Fruit fly (Drosophila melanogaster) whole organism, embryonic: ENCODE results near the gene dysf.

Experiments
- CG10267 ChIP-seq: fragments of 200-800 bp; sonication (Bioruptor generic); optimal IDR thresholded peaks from 2 replicates; lab custom pipeline; 2018; ENCODE audit warnings: missing biosample characterization, mild to moderate bottlenecking, missing genetic modification characterization, moderate library complexity
- CG10274 ChIP-seq: fragments of 200-800 bp; sonication (Bioruptor generic); optimal IDR thresholded peaks from 3 replicates; lab custom pipeline; 2017; ENCODE audit warnings: missing biosample characterization, mild to moderate bottlenecking, missing genetic modification characterization
- CG10321 ChIP-seq: fragments of 200-800 bp; sonication (Bioruptor generic); IDR thresholded peaks from 2 replicates; pipeline ENCODE4 v1.3.6; 2022; ENCODE audit warnings: missing biosample characterization, missing genetic modification characterization
- CG10431 ChIP-seq: fragments of 200-800 bp; sonication (Bioruptor generic); optimal IDR thresholded peaks from 3 replicates; lab custom pipeline; 2018; ENCODE audit warnings: missing biosample characterization, mild to moderate bottlenecking, missing genetic modification characterization
- CG10979 ChIP-seq: fragments of 200-800 bp; sonication (Bioruptor generic); optimal IDR thresholded peaks from 2 replicates; lab custom pipeline; 2018; ENCODE audit warnings: missing biosample characterization, mild to moderate bottlenecking, missing genetic modification characterization, moderate library complexity
- CG11093 ChIP-seq: fragments of 200-800 bp; sonication (Bioruptor generic); IDR thresholded peaks from 3 replicates; pipeline ENCODE4 v1.3.6; 2022; ENCODE audit warnings: missing biosample characterization, missing genetic modification characterization
- CG11456 ChIP-seq: fragments of 200-800 bp; sonication (Bioruptor generic); IDR thresholded peaks from 3 replicates; pipeline ENCODE4 v1.3.6; 2022; ENCODE audit warnings: missing biosample characterization, missing genetic modification characterization
- CG11560 ChIP-seq: fragments of 200-800 bp; sonication (Bioruptor generic); IDR thresholded peaks from 3 replicates; pipeline ENCODE4 v1.3.6; 2022; ENCODE audit warnings: missing biosample characterization, missing genetic modification characterization
- CG11695 ChIP-seq: fragments of 200-800 bp; sonication (Bioruptor generic); IDR thresholded peaks from 3 replicates; pipeline ENCODE4 v1.3.6; 2022; ENCODE audit warnings: missing biosample characterization, missing genetic modification characterization
- CG11723 ChIP-seq: fragments of 200-800 bp; sonication (Bioruptor generic); optimal IDR thresholded peaks from 2 replicates; lab custom pipeline; 2017; ENCODE audit warnings: missing biosample characterization, mild to moderate bottlenecking, missing genetic modification characterization
- CG12155 ChIP-seq: fragments of 200-800 bp; sonication (Bioruptor generic); optimal IDR thresholded peaks from 3 replicates; lab custom pipeline; 2016; ENCODE audit warnings: missing biosample characterization, missing genetic modification characterization
- CG15479 ChIP-seq: fragments of 200-800 bp; sonication (Bioruptor generic); optimal IDR thresholded peaks from 3 replicates; lab custom pipeline; 2019; ENCODE audit warnings: missing biosample characterization, mild to moderate bottlenecking, missing genetic modification characterization, moderate library complexity
- CG31365 ChIP-seq: fragments of 200-800 bp; sonication (Bioruptor generic); optimal IDR thresholded peaks from 2 replicates; lab custom pipeline; 2018; ENCODE audit warnings: missing biosample characterization, mild to moderate bottlenecking, missing genetic modification characterization
- CG3847 ChIP-seq: fragments of 200-800 bp; sonication (Bioruptor generic); IDR thresholded peaks from 2 replicates; pipeline ENCODE4 v1.3.6; 2022; ENCODE audit warnings: missing biosample characterization, missing genetic modification characterization
- CG4424 ChIP-seq: fragments of 200-800 bp; sonication (Bioruptor generic); optimal IDR thresholded peaks from 3 replicates; lab custom pipeline; 2016; ENCODE audit warnings: missing biosample characterization, missing genetic modification characterization
- CG6272 ChIP-seq: fragments of 200-800 bp; sonication (Bioruptor generic); IDR thresholded peaks from 2 replicates; pipeline ENCODE4 v1.3.6; 2022; ENCODE audit warnings: missing biosample characterization, missing genetic modification characterization
- CG7963 ChIP-seq: fragments of 200-800 bp; sonication (Bioruptor generic); IDR thresholded peaks from 3 replicates; pipeline ENCODE4 v1.3.6; 2022; ENCODE audit warnings: missing biosample characterization, missing genetic modification characterization; ENCODE audit not compliant: partially characterized antibody
- CG8359 ChIP-seq: fragments of 200-800 bp; sonication (Bioruptor generic); optimal IDR thresholded peaks from 2 replicates; lab custom pipeline; 2017; ENCODE audit warnings: missing biosample characterization, mild to moderate bottlenecking, missing genetic modification characterization, borderline replicate concordance
- CG9609 ChIP-seq: fragments of 200-800 bp; sonication (Bioruptor generic); optimal IDR thresholded peaks from 3 replicates; lab custom pipeline; 2016; ENCODE audit warnings: missing biosample characterization, missing genetic modification characterization
- Camta ChIP-seq: fragments of 200-800 bp; sonication (Bioruptor generic); optimal IDR thresholded peaks from 2 replicates; lab custom pipeline; 2016; ENCODE audit warnings: missing biosample characterization, missing genetic modification characterization
- D19B ChIP-seq: fragments of 200-800 bp; sonication (Bioruptor generic); optimal IDR thresholded peaks from 2 replicates; lab custom pipeline; 2017; ENCODE audit warnings: missing biosample characterization, mild to moderate bottlenecking, missing genetic modification characterization
- Deaf1 ChIP-seq: fragments of 200-800 bp; optimal IDR thresholded peaks from 3 replicates; lab custom pipeline; 2019; ENCODE audit warnings: missing biosample characterization, mild to moderate bottlenecking, missing genetic modification characterization, moderate library complexity
- ERR ChIP-seq: fragments of 200-800 bp; sonication (Bioruptor generic); optimal IDR thresholded peaks from 2 replicates; lab custom pipeline; 2016; ENCODE audit warnings: missing biosample characterization, missing genetic modification characterization
- Gsc ChIP-seq: fragments of 200-800 bp; sonication (Bioruptor generic); IDR thresholded peaks from 2 replicates; pipeline ENCODE4 v1.3.6; 2022; ENCODE audit warnings: missing biosample characterization, missing genetic modification characterization
- Hey ChIP-seq: fragments of 200-800 bp; sonication (Bioruptor generic); optimal IDR thresholded peaks from 3 replicates; lab custom pipeline; 2018; ENCODE audit warnings: missing biosample characterization, mild to moderate bottlenecking, missing genetic modification characterization
- Nf-YA ChIP-seq: fragments of 200-800 bp; sonication (Bioruptor generic); IDR thresholded peaks from 2 replicates; pipeline ENCODE4 v1.3.6; 2022; ENCODE audit warnings: missing biosample characterization, missing genetic modification characterization
- Nf-YB ChIP-seq: fragments of 200-800 bp; sonication (Bioruptor generic); optimal IDR thresholded peaks from 3 replicates; lab custom pipeline; 2019; ENCODE audit warnings: missing biosample characterization, mild to moderate bottlenecking, missing genetic modification characterization, moderate library complexity
- Rfx ChIP-seq: fragments of 200-800 bp; sonication (Bioruptor generic); IDR thresholded peaks from 2 replicates; pipeline ENCODE4 v1.3.6; 2022; ENCODE audit warnings: missing biosample characterization, missing genetic modification characterization
- Ssrp ChIP-seq: fragments of 200-800 bp; sonication (Bioruptor generic); optimal IDR thresholded peaks from 2 replicates; lab custom pipeline; 2018; ENCODE audit warnings: missing biosample characterization, mild to moderate bottlenecking, missing genetic modification characterization, moderate library complexity
- YL-1 ChIP-seq: fragments of 200-800 bp; sonication (Bioruptor generic); optimal IDR thresholded peaks from 3 replicates; lab custom pipeline; 2017; ENCODE audit warnings: missing biosample characterization, mild to moderate bottlenecking, missing genetic modification characterization
- ab ChIP-seq: fragments of 200-800 bp; sonication (Bioruptor generic); optimal IDR thresholded peaks from 2 replicates; lab custom pipeline; 2016; ENCODE audit warnings: missing biosample characterization, missing genetic modification characterization
- cato ChIP-seq: fragments of 200-800 bp; sonication (Bioruptor generic); optimal IDR thresholded peaks from 2 replicates; lab custom pipeline; 2016; ENCODE audit warnings: missing biosample characterization, missing genetic modification characterization, borderline replicate concordance
- chif ChIP-seq, 2 experiments: fragments of 200-800 bp; sonication (Bioruptor generic); optimal IDR thresholded peaks; 3 replicates each; lab custom pipeline; 2016; ENCODE audit warnings: missing biosample characterization in 2 of 2, missing genetic modification characterization in 2 of 2
- dimm ChIP-seq: fragments of 200-800 bp; sonication (Bioruptor generic); IDR thresholded peaks from 2 replicates; pipeline ENCODE4 v1.3.6; 2022; ENCODE audit warnings: missing biosample characterization, missing genetic modification characterization
- dmrt99B ChIP-seq: fragments of 200-800 bp; sonication (Bioruptor generic); optimal IDR thresholded peaks from 2 replicates; lab custom pipeline; 2018; ENCODE audit warnings: missing biosample characterization, mild to moderate bottlenecking, missing genetic modification characterization, moderate library complexity
- fd3F ChIP-seq: fragments of 200-800 bp; sonication (Bioruptor generic); optimal IDR thresholded peaks from 2 replicates; lab custom pipeline; 2018; ENCODE audit warnings: missing biosample characterization, mild to moderate bottlenecking, missing genetic modification characterization, moderate library complexity
- gcm2 ChIP-seq: fragments of 200-800 bp; sonication (Bioruptor generic); optimal IDR thresholded peaks from 2 replicates; lab custom pipeline; 2016; ENCODE audit warnings: missing biosample characterization, missing genetic modification characterization
- insv ChIP-seq, 2 experiments: fragments of 200-800 bp; sonication (Bioruptor generic); optimal IDR thresholded peaks; 3 replicates each; lab custom pipeline; 2016 to 2018; ENCODE audit warnings: missing biosample characterization in 2 of 2, missing genetic modification characterization in 2 of 2
- jigr1 ChIP-seq: fragments of 200-800 bp; sonication (Bioruptor generic); IDR thresholded peaks from 3 replicates; pipeline ENCODE4 v1.3.6; 2022; ENCODE audit warnings: missing biosample characterization, missing genetic modification characterization
- nerfin-1 ChIP-seq: fragments of 200-800 bp; sonication (Bioruptor generic); optimal IDR thresholded peaks from 3 replicates; lab custom pipeline; 2019; ENCODE audit warnings: missing biosample characterization, mild to moderate bottlenecking, missing genetic modification characterization, moderate library complexity
- onecut ChIP-seq: fragments of 200-800 bp; sonication (Bioruptor generic); IDR thresholded peaks from 2 replicates; pipeline ENCODE4 v1.3.6; 2022; ENCODE audit warnings: missing biosample characterization, missing genetic modification characterization
- p53 ChIP-seq: fragments of 200-800 bp; sonication (Bioruptor generic); optimal IDR thresholded peaks from 2 replicates; lab custom pipeline; 2016; ENCODE audit warnings: missing biosample characterization, missing genetic modification characterization
- pan ChIP-seq, 4 experiments: fragments of >200 bp in 3 of 4; fragments of 200-800 bp in 1 of 4; sonication (Bioruptor generic) in 1 of 4; optimal IDR thresholded peaks in 3 of 4; IDR thresholded peaks in 1 of 4; 2 replicates each; pipeline versions ENCODE4 v1.3.6 to Lab custom; 2017 to 2022; ENCODE audit warnings: missing biosample characterization in 2 of 4, missing genetic modification characterization in 2 of 4, mixed read lengths in 1 of 4
- peb ChIP-seq: fragments of 200-800 bp; sonication (Bioruptor generic); IDR thresholded peaks from 2 replicates; pipeline ENCODE4 v1.3.6; 2022; ENCODE audit warnings: missing biosample characterization, missing genetic modification characterization
- pho ChIP-seq: fragments of 200-800 bp; sonication (Bioruptor generic); optimal IDR thresholded peaks from 2 replicates; lab custom pipeline; 2016; ENCODE audit warnings: missing biosample characterization, missing genetic modification characterization
- salm ChIP-seq: fragments of 200-800 bp; sonication (Bioruptor generic); optimal IDR thresholded peaks from 2 replicates; lab custom pipeline; 2018; ENCODE audit warnings: missing biosample characterization, mild to moderate bottlenecking, missing genetic modification characterization
- schlank ChIP-seq: fragments of 200-800 bp; sonication (Bioruptor generic); optimal IDR thresholded peaks from 2 replicates; lab custom pipeline; 2018; ENCODE audit warnings: missing biosample characterization, mild to moderate bottlenecking, missing genetic modification characterization
- sima ChIP-seq: fragments of 200-800 bp; sonication (Bioruptor generic); optimal IDR thresholded peaks from 2 replicates; lab custom pipeline; 2016; ENCODE audit warnings: missing biosample characterization, missing genetic modification characterization
- sqz ChIP-seq: fragments of 200-800 bp; sonication (Bioruptor generic); optimal IDR thresholded peaks from 3 replicates; lab custom pipeline; 2018; ENCODE audit warnings: missing biosample characterization, mild to moderate bottlenecking, missing genetic modification characterization
- tgo ChIP-seq: fragments of 200-800 bp; sonication (Bioruptor generic); IDR thresholded peaks from 3 replicates; pipeline ENCODE4 v1.3.6; 2022; ENCODE audit warnings: missing biosample characterization, missing genetic modification characterization

Gene dysf

DNA sequence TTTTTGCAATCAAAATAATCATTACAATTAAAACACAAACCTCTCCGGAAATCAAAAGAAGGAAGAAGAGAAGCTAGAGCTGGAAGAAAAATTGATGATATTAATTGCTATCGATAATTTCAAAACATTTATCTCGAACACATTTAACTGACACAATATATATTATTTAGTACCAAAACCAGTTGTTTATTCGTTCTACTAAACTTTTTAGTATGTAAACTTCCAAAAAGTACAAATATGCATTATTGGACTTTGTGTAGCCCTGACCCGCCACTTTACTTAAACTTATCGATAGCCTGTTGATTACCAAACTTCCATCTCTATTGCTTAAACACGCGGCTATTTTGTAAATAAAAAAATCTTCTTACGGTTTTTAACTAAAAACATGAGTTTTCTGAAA is 39.3 kb downstream of the dysf start, which contains the start of the genes RpL34a and Trmt61 (continued):
- TF ChIP-seq gcm2 (GFP tag; lab: Kevin White, UChicago) (no peak), CG31365 (tag; lab: Kevin White, UChicago) (peak; percentile 77), peb (GFP tag; lab: Robert Waterston, UW) (no peak; the same call in 1 of the 2 replicates), CG4424 (GFP tag; lab: Kevin White, UChicago) (peak; percentile 87), p53 (GFP tag; lab: Kevin White, UChicago) (peak; percentile 70), ab (no peak), nerfin-1 (tag; lab: Kevin White, UChicago) (peak; percentile 90), CG11456 (GFP tag; lab: Robert Waterston, UW) (peak; percentile 61; the same call in 1 of the 3 replicates), CG11560 (tag; lab: Robert Waterston, UW) (no peak), CG3847 (GFP tag; lab: Robert Waterston, UW) (peak; percentile 68), Deaf1 (tag; lab: Kevin White, UChicago) (no peak), Gsc (no peak), dimm (GFP tag; lab: Robert Waterston, UW) (no peak), CG10979 (peak; percentile 83), onecut (GFP tag; lab: Robert Waterston, UW) (peak; percentile 70), CG11695 (GFP tag; lab: Robert Waterston, UW) (peak; percentile 84), tgo (GFP tag; lab: Robert Waterston, UW) (peak; percentile 64; the same call in 2 of the 3 replicates), pho (peak; percentile 81), CG7963 (GFP tag; lab: Robert Waterston, UW) (peak; percentile 57; the same call in 2 of the 3 replicates), insv (GFP tag; optimal IDR thresholded peaks at IDR 0.05; lab: Kevin White, UChicago) (peak in 1 of 2 experiments; percentile 82), CG10321 (GFP tag; lab: Robert Waterston, UW) (peak; percentile 66), Nf-YB (GFP tag; lab: Kevin White, UChicago) (peak; percentile 81), cato (GFP tag; lab: Kevin White, UChicago) (peak; percentile 70), Ssrp (tag; lab: Kevin White, UChicago) (peak; percentile 72), Nf-YA (GFP tag; lab: Robert Waterston, UW) (peak; percentile 72; the same call in 1 of the 2 replicates), YL-1 (GFP tag; lab: Kevin White, UChicago) (peak; percentile 96), CG10431 (GFP tag; lab: Kevin White, UChicago) (peak; percentile 83), CG12155 (GFP tag; lab: Kevin White, UChicago) (peak; percentile 75), CG6272 (GFP tag; lab: Robert Waterston, UW) (peak; percentile 45), Camta (peak; percentile 88), schlank (peak; percentile 82), CG10274 (GFP tag; lab: Kevin White, UChicago) (peak; percentile 67), CG15479 (peak; percentile 24), fd3F (GFP tag; lab: Kevin White, UChicago) (peak; percentile 82), CG11093 (GFP tag; lab: Robert Waterston, UW) (0 out of 3 replicates have a peak, but pooled peaks have one; percentile 31), jigr1 (GFP tag; lab: Robert Waterston, UW) (no peak), ERR (GFP tag; lab: Kevin White, UChicago) (peak; percentile 27), pan (optimal IDR thresholded peaks at IDR 0.05; lab: Kevin White, UChicago) (no peak), pan (GFP tag; optimal IDR thresholded peaks at IDR 0.05 in 1 of 2, IDR thresholded peaks at IDR 0.05 in 1 of 2) (peak in 1 of 2 experiments; percentile 83), D19B (GFP tag; lab: Kevin White, UChicago) (peak; percentile 67), CG11723 (GFP tag; lab: Kevin White, UChicago) (peak; percentile 84), CG10267 (peak; percentile 90), Rfx (GFP tag; lab: Robert Waterston, UW) (peak; percentile 79), sima (peak; percentile 46), CG8359 (GFP tag; lab: Kevin White, UChicago) (peak; percentile 75), salm (tag; lab: Kevin White, UChicago) (peak; percentile 84), chif (GFP tag; optimal IDR thresholded peaks at IDR 0.05; lab: Kevin White, UChicago) (peak; percentile 59 to 73), dmrt99B (tag; lab: Kevin White, UChicago) (peak; percentile 82), CG9609 (GFP tag; lab: Kevin White, UChicago) (peak; percentile 69), sqz (GFP tag; lab: Kevin White, UChicago) (peak; percentile 90), Hey (tag; lab: Kevin White, UChicago) (peak; percentile 86)
